Worm (Caenorhabditis elegans) whole organism, young adult: ENCODE results near the gene ptp-5.2.

Source experiments
- B0019.2 ChIP-seq: fragments of 200-800 bp; sonication (Bioruptor generic); conservative IDR thresholded peaks from 2 replicates; pipeline ENCODE4 v1.3.6; 2022; ENCODE audit warnings: missing genetic modification reagents, missing genetic modification characterization, missing compliant biosample characterization
- atf-7 ChIP-seq: sonication (generic microtip); optimal IDR thresholded peaks from 2 replicates; lab custom pipeline; 2017; ENCODE audit warnings: mild to moderate bottlenecking, missing genetic modification characterization, missing compliant biosample characterization
- ceh-27 ChIP-seq: fragments of 200-800 bp; sonication (Bioruptor generic); optimal IDR thresholded peaks from 2 replicates; lab custom pipeline; 2018; ENCODE audit warnings: mild to moderate bottlenecking, missing genetic modification characterization, moderate library complexity, missing compliant biosample characterization
- egl-18 ChIP-seq: fragments of 200-800 bp; sonication (Bioruptor generic); IDR thresholded peaks from 2 replicates; pipeline ENCODE4 v1.3.6; 2022; ENCODE audit warnings: missing genetic modification reagents, missing genetic modification characterization, missing compliant biosample characterization
- madf-8 ChIP-seq: fragments of 200-800 bp; sonication (Bioruptor generic); conservative IDR thresholded peaks from 2 replicates; pipeline ENCODE4 v1.3.6; 2022; ENCODE audit warnings: missing genetic modification reagents, missing genetic modification characterization, missing compliant biosample characterization
- nfya-1 ChIP-seq: sonication (generic microtip); optimal IDR thresholded peaks from 2 replicates; lab custom pipeline; 2017; ENCODE audit warnings: antibody characterized with exemption, missing compliant biosample characterization, missing genetic modification characterization, borderline replicate concordance; ENCODE audit not compliant: insufficient read depth

DNA sequence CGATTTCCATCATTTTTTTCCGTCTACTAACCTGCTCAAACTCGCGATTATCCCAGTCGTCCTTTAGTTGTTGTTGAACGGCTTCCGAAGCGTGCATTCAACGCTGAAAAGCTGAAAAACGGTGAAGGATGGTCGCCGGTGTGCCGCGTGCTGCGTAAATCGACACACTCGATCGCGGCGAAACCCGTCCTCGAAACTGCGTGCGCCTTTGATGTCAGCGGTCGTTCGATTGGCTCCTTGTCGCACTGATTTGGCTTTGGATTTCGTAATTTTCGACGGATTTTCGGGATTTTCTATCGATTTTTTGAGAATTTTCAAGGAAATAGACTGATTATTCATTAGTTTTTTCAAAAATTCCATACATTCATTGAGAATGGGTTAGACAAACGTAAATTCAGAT is 36.6 kb upstream of the ptp-5.2 start, which contains the start of the genes Y57G11C.1147 and nuo-3:
- TF ChIP-seq madf-8 (GFP tag; lab: Robert Waterston, UW) (no peak), egl-18 (no peak), ceh-27 (GFP tag; lab: Kevin White, UChicago) (no peak), atf-7 (tag; lab: Kevin White, UChicago) (no peak), B0019.2 (GFP tag; lab: Robert Waterston, UW) (no peak), nfya-1 (no peak)
